Worm (Caenorhabditis elegans): Measurements from ENCODE around the gene C26B9.7.
A peak's percentile ranks its signal among the peaks of the same experiment; 100 is the strongest.

DNA sequence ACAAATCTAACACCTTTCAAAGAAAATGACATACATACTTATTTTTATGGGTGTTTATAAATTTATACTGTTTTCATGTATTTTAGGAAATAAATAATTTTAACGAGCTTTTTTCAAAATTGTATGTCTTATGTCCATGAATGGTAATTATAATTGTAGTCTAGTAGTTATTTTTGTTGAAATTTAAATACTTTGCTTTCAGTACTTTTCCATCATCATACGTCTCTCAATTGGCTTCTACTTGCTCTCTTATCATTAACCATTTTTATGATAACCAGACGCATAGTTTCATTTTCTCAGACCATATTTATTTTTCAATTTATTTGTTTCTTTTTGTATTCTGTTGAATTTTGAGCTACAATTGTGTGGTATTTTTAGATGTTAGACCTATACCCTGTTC is 23.3 kb downstream of the C26B9.7 start, which contains the start of gene F35C8.5:
- TF ChIP-seq unc-62 (GFP tag; optimal IDR thresholded peaks at IDR 0.05), result no peak
- no peak for TF ChIP-seq egl-27 (tag; optimal IDR thresholded peaks at IDR 0.05)
- no peak for TF ChIP-seq xbp-1 (tag; optimal IDR thresholded peaks at IDR 0.05)
- TF ChIP-seq aly-2 (tag; optimal IDR thresholded peaks at IDR 0.05), result no peak
- no peak for TF ChIP-seq nhr-237 (tag; optimal IDR thresholded peaks at IDR 0.05)
- TF ChIP-seq ceh-63 (GFP tag; optimal IDR thresholded peaks at IDR 0.05), result no peak
- TF ChIP-seq tbx-2 (tag; optimal IDR thresholded peaks at IDR 0.05), result no peak
- TF ChIP-seq nhr-71 (tag; optimal IDR thresholded peaks at IDR 0.05), result no peak
- TF ChIP-seq elt-2 (tag; optimal IDR thresholded peaks at IDR 0.05), result peak; percentile 30
- TF ChIP-seq lin-39 (tag; optimal IDR thresholded peaks at IDR 0.05), result no peak
- TF ChIP-seq lin-15B (tag; optimal IDR thresholded peaks at IDR 0.05), result no peak
- TF ChIP-seq snpc-4 (tag; optimal IDR thresholded peaks at IDR 0.05), result no peak
- no peak for TF ChIP-seq mdl-1 (tag; optimal IDR thresholded peaks at IDR 0.05)
- TF ChIP-seq nhr-28 (tag; optimal IDR thresholded peaks at IDR 0.05), result no peak

All from whole organism, L1 larva.